Worm (Caenorhabditis elegans): ENCODE results near the gene srx-78.

DNA sequence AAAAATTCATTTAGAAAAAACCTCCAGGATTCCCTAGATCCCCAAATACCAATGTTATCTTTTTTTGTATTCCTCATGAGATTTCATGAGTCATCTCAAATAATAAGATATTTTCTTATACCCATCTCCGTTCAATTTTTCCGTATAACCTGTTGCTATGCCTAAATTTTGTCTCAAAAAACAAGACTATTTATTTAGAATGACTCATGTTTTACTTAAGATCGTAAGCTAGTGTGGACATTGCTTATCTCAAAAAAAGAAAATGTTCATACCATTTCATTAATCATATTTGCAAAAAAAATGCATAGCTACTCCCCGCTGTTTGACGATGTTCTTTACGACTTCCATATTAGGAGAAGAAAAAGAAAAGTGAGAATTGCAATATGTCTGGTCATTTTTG lies 45.4 kb downstream of the srx-78 start, which contains the start of gene K08F9.3:
- TF ChIP-seq nhr-11 (tag; optimal IDR thresholded peaks at IDR 0.05) (no peak), zag-1 (tag; optimal IDR thresholded peaks at IDR 0.05) (no peak), lsy-2 (tag; optimal IDR thresholded peaks at IDR 0.05) (no peak), ztf-1 (GFP tag; conservative IDR thresholded peaks at IDR 0.05) (no peak), egl-27 (tag; optimal IDR thresholded peaks at IDR 0.05) (no peak), nhr-237 (tag; optimal IDR thresholded peaks at IDR 0.05) (no peak), C34F6.9 (tag; optimal IDR thresholded peaks at IDR 0.05) (no peak), nhr-6 (tag; optimal IDR thresholded peaks at IDR 0.05) (no peak), dmd-4 (tag; optimal IDR thresholded peaks at IDR 0.05) (no peak), peb-1 (tag; optimal IDR thresholded peaks at IDR 0.05) (no peak), ZK546.5 (tag; optimal IDR thresholded peaks at IDR 0.05) (no peak), aly-2 (tag; optimal IDR thresholded peaks at IDR 0.05) (no peak), nhr-25 (tag; optimal IDR thresholded peaks at IDR 0.05) (no peak)

All from whole organism, L2 larva.